Fruit fly (Drosophila melanogaster) whole organism, embryonic: ENCODE measurements around the gene Cpr65Au.

ENCODE experiments used
- Ada2b ChIP-seq: fragments of 200-800 bp; sonication (Bioruptor generic); IDR thresholded peaks from 2 replicates; pipeline ENCODE4 v1.3.6; 2022; ENCODE audit warnings: missing biosample characterization, missing genetic modification characterization
- Atf3 ChIP-seq: fragments of 200-800 bp; sonication (Bioruptor generic); optimal IDR thresholded peaks from 3 replicates; lab custom pipeline; 2016; ENCODE audit warnings: missing biosample characterization, missing genetic modification characterization
- BtbVII ChIP-seq: fragments of 200-800 bp; sonication (Bioruptor generic); optimal IDR thresholded peaks from 3 replicates; lab custom pipeline; 2017; ENCODE audit warnings: missing biosample characterization, mild to moderate bottlenecking, missing genetic modification characterization
- CG11723 ChIP-seq: fragments of 200-800 bp; sonication (Bioruptor generic); optimal IDR thresholded peaks from 2 replicates; lab custom pipeline; 2017; ENCODE audit warnings: missing biosample characterization, mild to moderate bottlenecking, missing genetic modification characterization
- CG14860 ChIP-seq: fragments of 200-800 bp; sonication (Bioruptor generic); IDR thresholded peaks from 3 replicates; pipeline ENCODE4 v1.3.6; 2022; ENCODE audit warnings: missing biosample characterization, missing genetic modification characterization; ENCODE audit not compliant: partially characterized antibody
- CG17385 ChIP-seq: fragments of 200-800 bp; sonication (Bioruptor generic); optimal IDR thresholded peaks from 3 replicates; lab custom pipeline; 2018; ENCODE audit warnings: missing biosample characterization, mild to moderate bottlenecking, missing genetic modification characterization
- CG1792 ChIP-seq: fragments of 200-800 bp; sonication (Bioruptor generic); optimal IDR thresholded peaks from 2 replicates; lab custom pipeline; 2016; ENCODE audit warnings: missing biosample characterization, missing genetic modification characterization
- CG18262 ChIP-seq: fragments of 200-800 bp; optimal IDR thresholded peaks from 3 replicates; lab custom pipeline; 2019; ENCODE audit warnings: missing biosample characterization, mild to moderate bottlenecking, missing genetic modification characterization, moderate library complexity
- CG18599 ChIP-seq: fragments of 200-800 bp; sonication (Bioruptor generic); optimal IDR thresholded peaks from 3 replicates; lab custom pipeline; 2017; ENCODE audit warnings: missing biosample characterization, missing genetic modification characterization, mild to moderate bottlenecking, moderate library complexity, missing genetic modification reagents
- CG18764 ChIP-seq: fragments of 200-800 bp; sonication (Bioruptor generic); optimal IDR thresholded peaks from 3 replicates; lab custom pipeline; 2016; ENCODE audit warnings: missing biosample characterization, missing genetic modification characterization
- CG2116 ChIP-seq: fragments of 200-800 bp; sonication (Bioruptor generic); optimal IDR thresholded peaks from 3 replicates; lab custom pipeline; 2018; ENCODE audit warnings: missing biosample characterization, mild to moderate bottlenecking, missing genetic modification characterization
- CG2199 ChIP-seq: fragments of 200-800 bp; sonication (Bioruptor generic); IDR thresholded peaks from 3 replicates; pipeline ENCODE4 v1.3.6; 2022; ENCODE audit warnings: missing biosample characterization, missing genetic modification characterization
- CG42726 ChIP-seq: fragments of 200-800 bp; sonication (Bioruptor generic); IDR thresholded peaks from 2 replicates; pipeline ENCODE4 v1.3.6; 2022; ENCODE audit warnings: missing biosample characterization, missing genetic modification characterization; ENCODE audit not compliant: partially characterized antibody
- CG4854 ChIP-seq: fragments of 200-800 bp; sonication (Bioruptor generic); optimal IDR thresholded peaks from 2 replicates; lab custom pipeline; 2016; ENCODE audit warnings: missing biosample characterization, missing genetic modification characterization, inconsistent platforms
- CG6683 ChIP-seq: fragments of 200-800 bp; sonication (Bioruptor generic); optimal IDR thresholded peaks from 2 replicates; lab custom pipeline; 2017; ENCODE audit warnings: missing biosample characterization, mild to moderate bottlenecking, missing genetic modification characterization, missing genetic modification reagents
- CG8089 ChIP-seq: fragments of 200-800 bp; sonication (Bioruptor generic); optimal IDR thresholded peaks from 3 replicates; lab custom pipeline; 2016; ENCODE audit warnings: missing biosample characterization, missing genetic modification characterization
- CG8388 ChIP-seq: fragments of 200-800 bp; sonication (Bioruptor generic); optimal IDR thresholded peaks from 2 replicates; lab custom pipeline; 2019; ENCODE audit warnings: missing biosample characterization, mild to moderate bottlenecking, missing genetic modification characterization, moderate library complexity
- Dip3 ChIP-seq: fragments of 200-800 bp; sonication (Bioruptor generic); optimal IDR thresholded peaks from 3 replicates; lab custom pipeline; 2016; ENCODE audit warnings: missing biosample characterization, missing genetic modification characterization
- E2f2 ChIP-seq: fragments of 200-800 bp; sonication (Bioruptor generic); IDR thresholded peaks from 2 replicates; pipeline ENCODE4 v1.3.6; 2022; ENCODE audit warnings: missing biosample characterization, missing genetic modification characterization
- Fer3 ChIP-seq: fragments of 200-800 bp; sonication (Bioruptor generic); optimal IDR thresholded peaks from 2 replicates; lab custom pipeline; 2018; ENCODE audit warnings: missing biosample characterization, mild to moderate bottlenecking, missing genetic modification characterization, moderate library complexity
- Hmr ChIP-seq: fragments of 200-800 bp; sonication (Bioruptor generic); optimal IDR thresholded peaks from 3 replicates; lab custom pipeline; 2017; ENCODE audit warnings: mild to moderate bottlenecking, missing biosample characterization, missing genetic modification reagents, missing genetic modification characterization
- Jarid2 ChIP-seq: fragments of 200-800 bp; sonication (Bioruptor generic); optimal IDR thresholded peaks from 3 replicates; lab custom pipeline; 2017; ENCODE audit warnings: mild to moderate bottlenecking, missing biosample characterization, missing genetic modification reagents, missing genetic modification characterization
- Lim3 ChIP-seq: fragments of 200-800 bp; sonication (Bioruptor generic); IDR thresholded peaks from 2 replicates; pipeline ENCODE4 v1.3.6; 2022; ENCODE audit warnings: missing biosample characterization, missing genetic modification characterization
- Med ChIP-seq: fragments of 200-800 bp; sonication (Bioruptor generic); peaks from one replicate; lab custom pipeline; 2016; ENCODE audit warnings: missing biosample characterization, missing genetic modification characterization, mild to moderate bottlenecking, inconsistent platforms, moderate library complexity
- Myb ChIP-seq: fragments of 200-800 bp; sonication (Bioruptor generic); optimal IDR thresholded peaks from 2 replicates; lab custom pipeline; 2016; ENCODE audit warnings: missing biosample characterization, missing genetic modification characterization
- Oaz ChIP-seq: fragments of 200-800 bp; sonication (Bioruptor generic); IDR thresholded peaks from 2 replicates; pipeline ENCODE4 v1.3.6; 2022; ENCODE audit warnings: missing biosample characterization, missing genetic modification characterization
- Poxn ChIP-seq: fragments of 200-800 bp; sonication (Bioruptor generic); IDR thresholded peaks from 2 replicates; pipeline ENCODE4 v1.3.6; 2022; ENCODE audit warnings: missing biosample characterization, missing genetic modification characterization
- Sry-β ChIP-seq: fragments of 200-800 bp; sonication (Bioruptor generic); optimal IDR thresholded peaks from 2 replicates; lab custom pipeline; 2018; ENCODE audit warnings: missing biosample characterization, mild to moderate bottlenecking, missing genetic modification characterization, moderate library complexity
- cato ChIP-seq: fragments of 200-800 bp; sonication (Bioruptor generic); optimal IDR thresholded peaks from 2 replicates; lab custom pipeline; 2016; ENCODE audit warnings: missing biosample characterization, missing genetic modification characterization, borderline replicate concordance
- dmrt11E ChIP-seq: fragments of 200-800 bp; sonication (Bioruptor generic); optimal IDR thresholded peaks from 3 replicates; lab custom pipeline; 2018; ENCODE audit warnings: missing biosample characterization, mild to moderate bottlenecking, missing genetic modification characterization, moderate library complexity
- gce ChIP-seq: fragments of 200-800 bp; sonication (Bioruptor generic); IDR thresholded peaks from 3 replicates; pipeline ENCODE4 v1.3.6; 2022; ENCODE audit warnings: missing biosample characterization, missing genetic modification characterization
- gem ChIP-seq: fragments of 200-800 bp; sonication (Bioruptor generic); optimal IDR thresholded peaks from 2 replicates; lab custom pipeline; 2019; ENCODE audit warnings: missing biosample characterization, mild to moderate bottlenecking, missing genetic modification characterization, moderate library complexity
- grau ChIP-seq: fragments of 200-800 bp; optimal IDR thresholded peaks from 3 replicates; lab custom pipeline; 2019; ENCODE audit warnings: missing biosample characterization, mild to moderate bottlenecking, missing genetic modification characterization, moderate library complexity
- hkb ChIP-seq, 2 experiments: fragments of 200-800 bp in 1 of 2; fragments of >200 bp in 1 of 2; sonication (Bioruptor generic) in 1 of 2; IDR thresholded peaks in 1 of 2; optimal IDR thresholded peaks in 1 of 2; 2 replicates each; pipeline versions ENCODE4 v1.3.6 to Lab custom; 2017 to 2022; ENCODE audit warnings: missing biosample characterization in 1 of 2, missing genetic modification characterization in 1 of 2
- insv ChIP-seq, 2 experiments: fragments of 200-800 bp; sonication (Bioruptor generic); optimal IDR thresholded peaks; 3 replicates each; lab custom pipeline; 2016 to 2018; ENCODE audit warnings: missing biosample characterization in 2 of 2, missing genetic modification characterization in 2 of 2
- knrl ChIP-seq: fragments of 200-800 bp; sonication (Bioruptor generic); IDR thresholded peaks from 3 replicates; pipeline ENCODE4 v1.3.6; 2022; ENCODE audit warnings: missing biosample characterization, missing genetic modification characterization; ENCODE audit not compliant: partially characterized antibody
- nerfin-1 ChIP-seq: fragments of 200-800 bp; sonication (Bioruptor generic); optimal IDR thresholded peaks from 3 replicates; lab custom pipeline; 2019; ENCODE audit warnings: missing biosample characterization, mild to moderate bottlenecking, missing genetic modification characterization, moderate library complexity
- oc ChIP-seq: fragments of 200-800 bp; sonication (Bioruptor generic); optimal IDR thresholded peaks from 2 replicates; lab custom pipeline; 2018; ENCODE audit warnings: missing biosample characterization, mild to moderate bottlenecking, missing genetic modification characterization, moderate library complexity
- pb ChIP-seq: fragments of 200-800 bp; sonication (Bioruptor generic); optimal IDR thresholded peaks from 3 replicates; lab custom pipeline; 2016; ENCODE audit warnings: missing biosample characterization, missing genetic modification characterization
- pum ChIP-seq: fragments of 200-800 bp; sonication (Bioruptor generic); optimal IDR thresholded peaks from 2 replicates; lab custom pipeline; 2016; ENCODE audit warnings: missing biosample characterization, missing genetic modification characterization
- salm ChIP-seq: fragments of 200-800 bp; sonication (Bioruptor generic); optimal IDR thresholded peaks from 2 replicates; lab custom pipeline; 2018; ENCODE audit warnings: missing biosample characterization, mild to moderate bottlenecking, missing genetic modification characterization
- slbo ChIP-seq: fragments of 200-800 bp; sonication (Bioruptor generic); IDR thresholded peaks from 2 replicates; pipeline ENCODE4 v1.3.6; 2022; ENCODE audit warnings: missing biosample characterization, missing genetic modification characterization
- toy ChIP-seq: fragments of 200-800 bp; sonication (Bioruptor generic); IDR thresholded peaks from 2 replicates; pipeline ENCODE4 v1.3.6; 2022; ENCODE audit warnings: missing biosample characterization, missing genetic modification characterization
- trh ChIP-seq: fragments of 200-800 bp; sonication (Bioruptor generic); optimal IDR thresholded peaks from 2 replicates; lab custom pipeline; 2016; ENCODE audit warnings: missing biosample characterization, missing genetic modification characterization
- zen2 ChIP-seq: fragments of 200-800 bp; sonication (Bioruptor generic); IDR thresholded peaks from 3 replicates; pipeline ENCODE4 v1.3.6; 2022; ENCODE audit warnings: missing biosample characterization, missing genetic modification characterization; ENCODE audit not compliant: partially characterized antibody

The Cpr65Au gene

dm6 chr3L:6159863-6160262, 28.0 kb upstream of the Cpr65Au start (continued):
- TF ChIP-seq CG8388 (GFP tag; lab: Kevin White, UChicago) (peak; percentile 9), trh (GFP tag; lab: Kevin White, UChicago) (no peak), CG2116 (GFP tag; lab: Kevin White, UChicago) (no peak), BtbVII (GFP tag; lab: Kevin White, UChicago) (no peak), Myb (GFP tag; lab: Kevin White, UChicago) (no peak), gce (no peak), insv (GFP tag; optimal IDR thresholded peaks at IDR 0.05; lab: Kevin White, UChicago) (no peak), Oaz (no peak), dmrt11E (tag; lab: Kevin White, UChicago) (peak; percentile 64), Poxn (GFP tag; lab: Robert Waterston, UW) (no peak), grau (tag; lab: Kevin White, UChicago) (peak; percentile 23), CG2199 (GFP tag; lab: Robert Waterston, UW) (no peak), CG18262 (tag; lab: Kevin White, UChicago) (peak; percentile 71), Dip3 (GFP tag; lab: Kevin White, UChicago) (no peak), CG18764 (GFP tag; lab: Kevin White, UChicago) (no peak)

DNA sequence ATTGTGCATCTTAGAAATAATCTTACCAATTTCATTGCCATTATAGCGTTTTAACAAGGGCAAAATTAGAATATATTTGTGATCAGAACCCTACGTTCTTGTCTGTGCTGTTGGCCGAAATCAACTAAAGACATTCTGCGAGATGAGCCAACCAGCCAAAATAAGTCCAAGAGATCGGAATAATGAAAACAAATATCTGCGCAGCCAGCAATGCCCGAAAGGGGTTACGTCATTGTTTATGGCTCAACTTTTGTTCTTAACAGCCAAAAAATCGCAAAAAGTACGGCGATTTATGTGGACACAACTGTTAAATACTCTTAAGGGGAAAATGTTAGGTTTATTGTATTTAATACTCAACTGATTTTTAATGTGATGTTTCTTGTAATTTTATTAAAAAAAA, 26.6 kb upstream of the Cpr65Au start, which contains the start of gene Cpr65Ay:
Cpr65Ay (minus strand) TSS at position 101 of the 400 bp plus-strand sequence.
- TF ChIP-seq nerfin-1 (tag; lab: Kevin White, UChicago), result no peak
- 0 out of 2 replicates have a peak, but pooled peaks have one; percentile 13 for TF ChIP-seq slbo (GFP tag; lab: Robert Waterston, UW)

DNA sequence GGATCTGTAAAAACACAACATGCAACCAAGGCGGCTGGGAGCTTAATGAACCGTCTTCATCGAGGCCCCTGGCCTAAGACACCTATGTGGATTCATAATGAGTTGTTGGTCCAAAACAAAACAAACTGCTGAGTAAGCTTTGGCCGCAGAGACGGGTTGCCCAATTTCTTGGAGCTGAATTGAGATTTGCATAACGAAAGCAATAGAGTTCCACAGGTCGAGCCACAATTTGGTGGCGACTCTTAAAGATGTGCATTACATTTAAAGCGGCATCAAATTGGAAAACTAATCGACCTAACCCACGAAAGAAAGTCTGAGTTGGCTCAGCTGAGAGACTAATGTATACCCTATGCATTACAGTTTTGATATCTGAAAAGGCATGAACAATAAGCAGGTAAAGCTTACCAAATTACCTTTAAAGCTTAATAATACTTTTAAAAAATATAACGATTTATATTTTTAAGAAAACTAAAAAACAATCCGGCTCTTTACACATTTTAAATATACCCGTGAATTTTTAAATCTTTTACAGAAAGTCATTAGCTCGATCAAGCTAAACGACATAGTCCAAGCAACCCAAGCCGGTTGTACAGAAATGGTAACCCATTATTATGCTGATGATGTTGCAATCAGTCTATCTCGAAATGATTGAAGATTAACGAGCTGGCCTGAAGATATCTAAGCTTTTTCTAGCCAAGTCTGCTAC, 25.6 kb upstream of the Cpr65Au start, which contains the start of gene CG13297:
CG13297 (minus strand) TSS at position 51 of the 706 bp plus-strand sequence.
- TF ChIP-seq Ada2b (GFP tag; lab: Robert Waterston, UW) (0 out of 2 replicates have a peak, but pooled peaks have one; percentile 30), CG11723 (GFP tag; lab: Kevin White, UChicago) (peak; percentile 25), CG6683 (no peak), CG42726 (GFP tag; lab: Robert Waterston, UW) (no peak), pb (GFP tag; lab: Kevin White, UChicago) (no peak), CG1792 (no peak), Lim3 (no peak), CG4854 (no peak), zen2 (GFP tag; lab: Robert Waterston, UW) (no peak), Jarid2 (GFP tag; lab: Kevin White, UChicago) (no peak), toy (GFP tag; lab: Robert Waterston, UW) (no peak), Med (GFP tag; lab: Kevin White, UChicago) (peak; percentile 1), CG18599 (GFP tag; lab: Kevin White, UChicago) (peak; percentile 37), Fer3 (tag; lab: Kevin White, UChicago) (peak; percentile 35), CG17385 (peak; percentile 20), oc (tag; lab: Kevin White, UChicago) (peak; percentile 16), pum (GFP tag; lab: Kevin White, UChicago) (no peak), CG14860 (GFP tag; lab: Robert Waterston, UW) (no peak), cato (GFP tag; lab: Kevin White, UChicago) (peak; percentile 1), Atf3 (GFP tag; lab: Kevin White, UChicago) (no peak), Sry-β (GFP tag; lab: Kevin White, UChicago) (no peak), gem (tag; lab: Kevin White, UChicago) (peak; percentile 74), salm (tag; lab: Kevin White, UChicago) (peak; percentile 18), hkb (optimal IDR thresholded peaks at IDR 0.05; lab: Kevin White, UChicago) (no peak), hkb (GFP tag; IDR thresholded peaks at IDR 0.05; lab: Robert Waterston, UW) (peak; percentile 65; the same call in 1 of the 2 replicates), CG8089 (GFP tag; lab: Kevin White, UChicago) (no peak), E2f2 (GFP tag; lab: Robert Waterston, UW) (0 out of 2 replicates have a peak, but pooled peaks have one; percentile 10), Hmr (GFP tag; lab: Kevin White, UChicago) (peak; percentile 6), knrl (GFP tag; lab: Robert Waterston, UW) (no peak)
